Fruit fly (Drosophila melanogaster) whole organism, embryonic: ENCODE results near the gene Dora.

Experiments used
- Abd-B ChIP-seq: fragments of 200-800 bp; sonication (Bioruptor generic); optimal IDR thresholded peaks from 2 replicates; lab custom pipeline; 2018; ENCODE audit warnings: missing biosample characterization, mild to moderate bottlenecking, missing genetic modification characterization, moderate library complexity
- Aef1 ChIP-seq: fragments of 200-800 bp; sonication (Bioruptor generic); IDR thresholded peaks from 3 replicates; pipeline ENCODE4 v1.3.6; 2022; ENCODE audit warnings: missing biosample characterization, missing genetic modification characterization
- Atf6 ChIP-seq: fragments of 200-800 bp; sonication (Bioruptor generic); IDR thresholded peaks from 2 replicates; pipeline ENCODE4 v1.3.6; 2022; ENCODE audit warnings: missing biosample characterization, missing genetic modification characterization
- CG11504 ChIP-seq: fragments of 200-800 bp; sonication (Bioruptor generic); optimal IDR thresholded peaks from 3 replicates; lab custom pipeline; 2019; ENCODE audit warnings: missing biosample characterization, mild to moderate bottlenecking, missing genetic modification characterization, moderate library complexity
- CG12155 ChIP-seq: fragments of 200-800 bp; sonication (Bioruptor generic); optimal IDR thresholded peaks from 3 replicates; lab custom pipeline; 2016; ENCODE audit warnings: missing biosample characterization, missing genetic modification characterization
- CG13775 ChIP-seq: fragments of 200-800 bp; sonication (Bioruptor generic); optimal IDR thresholded peaks from 3 replicates; lab custom pipeline; 2017; ENCODE audit warnings: missing biosample characterization, mild to moderate bottlenecking, missing genetic modification characterization
- CG14441 ChIP-seq: fragments of 200-800 bp; sonication (Bioruptor generic); IDR thresholded peaks from 2 replicates; pipeline ENCODE4 v1.3.6; 2022; ENCODE audit warnings: missing biosample characterization, missing genetic modification characterization
- CG18599 ChIP-seq: fragments of 200-800 bp; sonication (Bioruptor generic); optimal IDR thresholded peaks from 3 replicates; lab custom pipeline; 2017; ENCODE audit warnings: missing biosample characterization, missing genetic modification characterization, mild to moderate bottlenecking, moderate library complexity, missing genetic modification reagents
- CG2678 ChIP-seq: fragments of 200-800 bp; sonication (Bioruptor generic); optimal IDR thresholded peaks from 3 replicates; lab custom pipeline; 2019; ENCODE audit warnings: missing biosample characterization, mild to moderate bottlenecking, missing genetic modification characterization, moderate library complexity
- CG30403 ChIP-seq: fragments of 200-800 bp; sonication (Bioruptor generic); optimal IDR thresholded peaks from 3 replicates; lab custom pipeline; 2016; ENCODE audit warnings: missing biosample characterization, missing genetic modification characterization
- CG3163 ChIP-seq: fragments of 200-800 bp; sonication (Bioruptor generic); optimal IDR thresholded peaks from 3 replicates; lab custom pipeline; 2016; ENCODE audit warnings: missing biosample characterization, missing genetic modification characterization
- CG3281 ChIP-seq: fragments of 200-800 bp; sonication (Bioruptor generic); optimal IDR thresholded peaks from 3 replicates; lab custom pipeline; 2017; ENCODE audit warnings: missing biosample characterization, mild to moderate bottlenecking, missing genetic modification characterization
- CG34224 ChIP-seq: fragments of 200-800 bp; sonication (Bioruptor generic); IDR thresholded peaks from 3 replicates; pipeline ENCODE4 v1.3.6; 2022; ENCODE audit warnings: missing biosample characterization, missing genetic modification characterization; ENCODE audit not compliant: partially characterized antibody
- CG3847 ChIP-seq: fragments of 200-800 bp; sonication (Bioruptor generic); IDR thresholded peaks from 2 replicates; pipeline ENCODE4 v1.3.6; 2022; ENCODE audit warnings: missing biosample characterization, missing genetic modification characterization
- CG42726 ChIP-seq: fragments of 200-800 bp; sonication (Bioruptor generic); IDR thresholded peaks from 2 replicates; pipeline ENCODE4 v1.3.6; 2022; ENCODE audit warnings: missing biosample characterization, missing genetic modification characterization; ENCODE audit not compliant: partially characterized antibody
- CG7556 ChIP-seq: fragments of 200-800 bp; sonication (Bioruptor generic); optimal IDR thresholded peaks from 2 replicates; lab custom pipeline; 2017; ENCODE audit warnings: missing biosample characterization, mild to moderate bottlenecking, missing genetic modification characterization
- CG8388 ChIP-seq: fragments of 200-800 bp; sonication (Bioruptor generic); optimal IDR thresholded peaks from 2 replicates; lab custom pipeline; 2019; ENCODE audit warnings: missing biosample characterization, mild to moderate bottlenecking, missing genetic modification characterization, moderate library complexity
- CG8944 ChIP-seq: fragments of 200-800 bp; sonication (Bioruptor generic); optimal IDR thresholded peaks from 3 replicates; lab custom pipeline; 2016; ENCODE audit warnings: missing biosample characterization, missing genetic modification characterization
- CG9215 ChIP-seq: fragments of 200-800 bp; sonication (Bioruptor generic); IDR thresholded peaks from 2 replicates; pipeline ENCODE4 v1.3.6; 2022; ENCODE audit warnings: missing biosample characterization, missing genetic modification characterization
- CoRest ChIP-seq: fragments of 200-800 bp; sonication (Bioruptor generic); optimal IDR thresholded peaks from 3 replicates; lab custom pipeline; 2018; ENCODE audit warnings: missing biosample characterization, mild to moderate bottlenecking, missing genetic modification characterization, moderate library complexity
- Dbx ChIP-seq: fragments of 200-800 bp; sonication (Bioruptor generic); IDR thresholded peaks from 3 replicates; pipeline ENCODE4 v1.3.6; 2022; ENCODE audit warnings: missing biosample characterization, missing genetic modification characterization
- Fer1 ChIP-seq: fragments of 200-800 bp; sonication (Bioruptor generic); optimal IDR thresholded peaks from 2 replicates; lab custom pipeline; 2017; ENCODE audit warnings: missing biosample characterization, mild to moderate bottlenecking, missing genetic modification characterization
- Gsc ChIP-seq: fragments of 200-800 bp; sonication (Bioruptor generic); IDR thresholded peaks from 2 replicates; pipeline ENCODE4 v1.3.6; 2022; ENCODE audit warnings: missing biosample characterization, missing genetic modification characterization
- H2.0 ChIP-seq: fragments of 200-800 bp; sonication (Bioruptor generic); IDR thresholded peaks from 2 replicates; pipeline ENCODE4 v1.3.6; 2022; ENCODE audit warnings: missing biosample characterization, missing genetic modification characterization
- Hmr ChIP-seq: fragments of 200-800 bp; sonication (Bioruptor generic); optimal IDR thresholded peaks from 3 replicates; lab custom pipeline; 2017; ENCODE audit warnings: mild to moderate bottlenecking, missing biosample characterization, missing genetic modification reagents, missing genetic modification characterization
- Hsf ChIP-seq: fragments of 200-800 bp; sonication (Bioruptor generic); optimal IDR thresholded peaks from 3 replicates; lab custom pipeline; 2016; ENCODE audit warnings: missing biosample characterization, missing genetic modification characterization
- Med ChIP-seq: fragments of 200-800 bp; sonication (Bioruptor generic); peaks from one replicate; lab custom pipeline; 2016; ENCODE audit warnings: missing biosample characterization, missing genetic modification characterization, mild to moderate bottlenecking, inconsistent platforms, moderate library complexity
- Meics ChIP-seq: fragments of 200-800 bp; sonication (Bioruptor generic); optimal IDR thresholded peaks from 2 replicates; lab custom pipeline; 2017; ENCODE audit warnings: missing biosample characterization, mild to moderate bottlenecking, missing genetic modification characterization
- Nf-YA ChIP-seq: fragments of 200-800 bp; sonication (Bioruptor generic); IDR thresholded peaks from 2 replicates; pipeline ENCODE4 v1.3.6; 2022; ENCODE audit warnings: missing biosample characterization, missing genetic modification characterization
- Oaz ChIP-seq: fragments of 200-800 bp; sonication (Bioruptor generic); IDR thresholded peaks from 2 replicates; pipeline ENCODE4 v1.3.6; 2022; ENCODE audit warnings: missing biosample characterization, missing genetic modification characterization
- Sox102F ChIP-seq: fragments of 200-800 bp; sonication (Bioruptor generic); optimal IDR thresholded peaks from 2 replicates; lab custom pipeline; 2018; ENCODE audit warnings: missing biosample characterization, mild to moderate bottlenecking, missing genetic modification characterization, moderate library complexity
- Spps ChIP-seq: fragments of 200-800 bp; sonication (Bioruptor generic); optimal IDR thresholded peaks from 2 replicates; lab custom pipeline; 2018; ENCODE audit warnings: missing biosample characterization, mild to moderate bottlenecking, missing genetic modification characterization
- caup ChIP-seq: fragments of 200-800 bp; sonication (Bioruptor generic); optimal IDR thresholded peaks from 3 replicates; lab custom pipeline; 2017; ENCODE audit warnings: missing biosample characterization, mild to moderate bottlenecking, missing genetic modification characterization, moderate library complexity; ENCODE audit not compliant: severe bottlenecking
- dmrt99B ChIP-seq: fragments of 200-800 bp; sonication (Bioruptor generic); optimal IDR thresholded peaks from 2 replicates; lab custom pipeline; 2018; ENCODE audit warnings: missing biosample characterization, mild to moderate bottlenecking, missing genetic modification characterization, moderate library complexity
- dysf ChIP-seq: fragments of 200-800 bp; sonication (Bioruptor generic); IDR thresholded peaks from 3 replicates; pipeline ENCODE4 v1.3.6; 2022; ENCODE audit warnings: missing biosample characterization, missing genetic modification characterization
- gem ChIP-seq: fragments of 200-800 bp; sonication (Bioruptor generic); optimal IDR thresholded peaks from 2 replicates; lab custom pipeline; 2019; ENCODE audit warnings: missing biosample characterization, mild to moderate bottlenecking, missing genetic modification characterization, moderate library complexity
- grau ChIP-seq: fragments of 200-800 bp; optimal IDR thresholded peaks from 3 replicates; lab custom pipeline; 2019; ENCODE audit warnings: missing biosample characterization, mild to moderate bottlenecking, missing genetic modification characterization, moderate library complexity
- ind ChIP-seq: fragments of 200-800 bp; sonication (Bioruptor generic); optimal IDR thresholded peaks from 3 replicates; lab custom pipeline; 2016; ENCODE audit warnings: missing biosample characterization, missing genetic modification characterization
- lab ChIP-seq: fragments of 200-800 bp; sonication (Bioruptor generic); optimal IDR thresholded peaks from 3 replicates; lab custom pipeline; 2017; ENCODE audit warnings: missing biosample characterization, missing genetic modification characterization, mild to moderate bottlenecking, moderate library complexity, missing genetic modification reagents
- lilli ChIP-seq: fragments of 200-800 bp; sonication (Bioruptor generic); optimal IDR thresholded peaks from 3 replicates; lab custom pipeline; 2016; ENCODE audit warnings: missing biosample characterization, missing genetic modification characterization
- lmd ChIP-seq: fragments of 200-800 bp; sonication (Bioruptor generic); IDR thresholded peaks from 2 replicates; pipeline ENCODE4 v1.3.6; 2022; ENCODE audit warnings: missing biosample characterization, missing genetic modification characterization
- mam ChIP-seq: fragments of 200-800 bp; sonication (Bioruptor generic); optimal IDR thresholded peaks from 3 replicates; lab custom pipeline; 2016; ENCODE audit warnings: missing biosample characterization, missing genetic modification characterization
- row ChIP-seq: fragments of 200-800 bp; sonication (Bioruptor generic); IDR thresholded peaks from 3 replicates; pipeline ENCODE4 v1.3.6; 2022; ENCODE audit warnings: missing biosample characterization, missing genetic modification characterization
- sens ChIP-seq: fragments of 200-800 bp; sonication (Bioruptor generic); peaks from one replicate; lab custom pipeline; 2016; ENCODE audit warnings: missing biosample characterization, missing genetic modification characterization
- sisA ChIP-seq: fragments of 200-800 bp; sonication (Bioruptor generic); IDR thresholded peaks from 2 replicates; pipeline ENCODE4 v1.3.6; 2022; ENCODE audit warnings: missing biosample characterization, missing genetic modification characterization
- slbo ChIP-seq: fragments of 200-800 bp; sonication (Bioruptor generic); IDR thresholded peaks from 2 replicates; pipeline ENCODE4 v1.3.6; 2022; ENCODE audit warnings: missing biosample characterization, missing genetic modification characterization
- so ChIP-seq: fragments of 200-800 bp; sonication (Bioruptor generic); IDR thresholded peaks from 3 replicates; pipeline ENCODE4 v1.3.6; 2022; ENCODE audit warnings: missing biosample characterization, missing genetic modification characterization
- tgo ChIP-seq: fragments of 200-800 bp; sonication (Bioruptor generic); IDR thresholded peaks from 3 replicates; pipeline ENCODE4 v1.3.6; 2022; ENCODE audit warnings: missing biosample characterization, missing genetic modification characterization
- toy ChIP-seq: fragments of 200-800 bp; sonication (Bioruptor generic); IDR thresholded peaks from 2 replicates; pipeline ENCODE4 v1.3.6; 2022; ENCODE audit warnings: missing biosample characterization, missing genetic modification characterization
- tup ChIP-seq: fragments of 200-800 bp; sonication (Bioruptor generic); optimal IDR thresholded peaks from 2 replicates; lab custom pipeline; 2016; ENCODE audit warnings: missing biosample characterization, mild to moderate bottlenecking, missing genetic modification characterization, moderate library complexity

Dora gene

DNA sequence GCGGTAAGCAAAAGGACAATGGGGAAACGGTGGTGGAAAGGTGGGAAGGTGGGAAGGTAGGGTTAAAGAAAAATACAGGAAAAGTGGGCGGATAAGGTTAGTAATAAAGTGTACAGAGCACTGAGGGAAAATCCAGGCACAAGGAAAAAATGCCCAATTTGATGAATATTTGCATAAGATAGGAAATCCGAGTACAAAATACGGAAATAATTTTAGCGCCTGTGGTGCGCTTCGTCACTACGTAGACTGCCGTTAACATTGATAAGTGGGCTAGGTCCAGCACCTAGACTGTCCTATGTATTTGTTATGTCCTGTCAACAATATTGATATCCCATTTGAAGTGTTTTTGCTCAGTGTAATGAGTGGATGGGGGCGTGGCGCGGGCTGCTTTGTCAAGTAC is 37.2 kb downstream of the Dora start:
- TF ChIP-seq gem (peak; percentile 36), CG2678 (peak; percentile 48), CoRest (tag; lab: Kevin White, UChicago) (peak; percentile 9), tup (GFP tag; lab: Kevin White, UChicago) (no peak), CG8944 (GFP tag; lab: Kevin White, UChicago) (peak; percentile 3), CG7556 (peak; percentile 13), Nf-YA (GFP tag; lab: Robert Waterston, UW) (no peak), CG9215 (GFP tag; lab: Robert Waterston, UW) (no peak), lmd (GFP tag; lab: Robert Waterston, UW) (peak; percentile 40; the same call in 1 of the 2 replicates), CG42726 (no peak), dmrt99B (peak; percentile 11), Oaz (no peak), Hmr (GFP tag; lab: Kevin White, UChicago) (peak; percentile 36), Meics (GFP tag; lab: Kevin White, UChicago) (peak; percentile 70), sens (GFP tag; lab: Kevin White, UChicago) (peak; percentile 33), row (GFP tag; lab: Robert Waterston, UW) (peak; percentile 43; the same call in 2 of the 3 replicates), CG8388 (GFP tag; lab: Kevin White, UChicago) (no peak), CG30403 (peak; percentile 22), Hsf (GFP tag; lab: Kevin White, UChicago) (no peak), Med (GFP tag; lab: Kevin White, UChicago) (peak; percentile 29), Abd-B (GFP tag; lab: Kevin White, UChicago) (no peak), Aef1 (GFP tag; lab: Robert Waterston, UW) (peak; percentile 34; the same call in 1 of the 3 replicates), H2.0 (no peak), CG3847 (0 out of 2 replicates have a peak, but pooled peaks have one; percentile 32), dysf (GFP tag; lab: Robert Waterston, UW) (0 out of 3 replicates have a peak, but pooled peaks have one; percentile 29), Dbx (peak; percentile 9; the same call in 1 of the 3 replicates), CG3281 (GFP tag; lab: Kevin White, UChicago) (peak; percentile 4), ind (peak; percentile 12), CG12155 (GFP tag; lab: Kevin White, UChicago) (no peak), CG3163 (GFP tag; lab: Kevin White, UChicago) (no peak), so (GFP tag; lab: Robert Waterston, UW) (0 out of 3 replicates have a peak, but pooled peaks have one; percentile 14), caup (GFP tag; lab: Kevin White, UChicago) (peak; percentile 13), CG13775 (peak; percentile 14), CG18599 (GFP tag; lab: Kevin White, UChicago) (peak; percentile 61), tgo (GFP tag; lab: Robert Waterston, UW) (peak; percentile 21; the same call in 1 of the 3 replicates), mam (peak; percentile 22), grau (tag; lab: Kevin White, UChicago) (peak; percentile 28), slbo (GFP tag; lab: Robert Waterston, UW) (peak; percentile 32; the same call in 1 of the 2 replicates), toy (GFP tag; lab: Robert Waterston, UW) (0 out of 2 replicates have a peak, but pooled peaks have one; percentile 10), sisA (GFP tag; lab: Robert Waterston, UW) (0 out of 2 replicates have a peak, but pooled peaks have one; percentile 5), CG14441 (GFP tag; lab: Robert Waterston, UW) (no peak), Spps (tag; lab: Kevin White, UChicago) (no peak), CG34224 (no peak), Sox102F (GFP tag; lab: Kevin White, UChicago) (peak; percentile 13), Gsc (GFP tag; lab: Robert Waterston, UW) (no peak), lab (peak; percentile 52), Fer1 (GFP tag; lab: Kevin White, UChicago) (peak; percentile 40), lilli (GFP tag; lab: Kevin White, UChicago) (peak; percentile 41), Atf6 (0 out of 2 replicates have a peak, but pooled peaks have one; percentile 24), CG11504 (tag; lab: Kevin White, UChicago) (peak; percentile 19)
